Worm (Caenorhabditis elegans): ENCODE measurements around the gene tbc-12.

ce11 chrX:2527877-2528276 lies 4.4 kb downstream of the tbc-12 start:
- TF ChIP-seq nhr-237 (tag; optimal IDR thresholded peaks at IDR 0.05) (no peak), ceh-88 (GFP tag; IDR thresholded peaks at IDR 0.05) (no peak), nhr-85 (tag) (peak; percentile 47), mdl-1 (tag; optimal IDR thresholded peaks at IDR 0.05) (peak in 1 of 2 experiments; percentile 11), elt-3 (tag; optimal IDR thresholded peaks at IDR 0.05) (no peak), nhr-28 (tag; optimal IDR thresholded peaks at IDR 0.05) (no peak), ama-1 (optimal IDR thresholded peaks at IDR 0.05) (no peak), ces-1 (GFP tag; optimal IDR thresholded peaks at IDR 0.05) (no peak)
